Fruit fly (Drosophila melanogaster) whole organism, embryonic: ENCODE measurements around the gene CG33160.

Source experiments
- Atf-2 ChIP-seq: fragments of 200-800 bp; sonication (Bioruptor generic); optimal IDR thresholded peaks from 2 replicates; lab custom pipeline; 2016; ENCODE audit warnings: missing biosample characterization, missing genetic modification characterization
- BEAF-32 ChIP-seq: fragments of 200-800 bp; sonication (Bioruptor generic); optimal IDR thresholded peaks from 3 replicates; lab custom pipeline; 2017; ENCODE audit warnings: missing biosample characterization, missing genetic modification characterization, mild to moderate bottlenecking, moderate library complexity, missing genetic modification reagents
- Bgb ChIP-seq: fragments of 200-800 bp; sonication (Bioruptor generic); IDR thresholded peaks from 2 replicates; pipeline ENCODE4 v1.3.6; 2022; ENCODE audit warnings: missing biosample characterization, missing genetic modification characterization; ENCODE audit not compliant: partially characterized antibody
- CG10274 ChIP-seq: fragments of 200-800 bp; sonication (Bioruptor generic); optimal IDR thresholded peaks from 3 replicates; lab custom pipeline; 2017; ENCODE audit warnings: missing biosample characterization, mild to moderate bottlenecking, missing genetic modification characterization
- CG10565 ChIP-seq: fragments of 200-800 bp; sonication (Bioruptor generic); optimal IDR thresholded peaks from 3 replicates; lab custom pipeline; 2016; ENCODE audit warnings: missing biosample characterization, mild to moderate bottlenecking, missing genetic modification characterization
- CG12391 ChIP-seq: fragments of 200-800 bp; sonication (Bioruptor generic); optimal IDR thresholded peaks from 3 replicates; lab custom pipeline; 2018; ENCODE audit warnings: missing biosample characterization, mild to moderate bottlenecking, missing genetic modification characterization, moderate library complexity
- CG14441 ChIP-seq: fragments of 200-800 bp; sonication (Bioruptor generic); IDR thresholded peaks from 2 replicates; pipeline ENCODE4 v1.3.6; 2022; ENCODE audit warnings: missing biosample characterization, missing genetic modification characterization
- CG15073 ChIP-seq: fragments of 200-800 bp; sonication (Bioruptor generic); optimal IDR thresholded peaks from 2 replicates; lab custom pipeline; 2016; ENCODE audit warnings: missing biosample characterization, missing genetic modification characterization
- CG15269 ChIP-seq: fragments of 200-800 bp; sonication (Bioruptor generic); optimal IDR thresholded peaks from 2 replicates; lab custom pipeline; 2018; ENCODE audit warnings: missing biosample characterization, mild to moderate bottlenecking, missing genetic modification characterization, moderate library complexity
- CG15479 ChIP-seq: fragments of 200-800 bp; sonication (Bioruptor generic); optimal IDR thresholded peaks from 3 replicates; lab custom pipeline; 2019; ENCODE audit warnings: missing biosample characterization, mild to moderate bottlenecking, missing genetic modification characterization, moderate library complexity
- CG15696 ChIP-seq: fragments of 200-800 bp; sonication (Bioruptor generic); optimal IDR thresholded peaks from 2 replicates; lab custom pipeline; 2019; ENCODE audit warnings: missing biosample characterization, mild to moderate bottlenecking, missing genetic modification characterization, moderate library complexity
- CG1602 ChIP-seq: fragments of 200-800 bp; sonication (Bioruptor generic); optimal IDR thresholded peaks from 3 replicates; lab custom pipeline; 2016; ENCODE audit warnings: missing biosample characterization, missing genetic modification characterization
- CG16779 ChIP-seq: fragments of 200-800 bp; sonication (Bioruptor generic); IDR thresholded peaks from 2 replicates; pipeline ENCODE4 v1.3.6; 2022; ENCODE audit warnings: missing biosample characterization, missing genetic modification characterization
- CG17359 ChIP-seq: fragments of 200-800 bp; sonication (Bioruptor generic); optimal IDR thresholded peaks from 3 replicates; lab custom pipeline; 2018; ENCODE audit warnings: missing biosample characterization, mild to moderate bottlenecking, missing genetic modification characterization, moderate library complexity
- CG1792 ChIP-seq: fragments of 200-800 bp; sonication (Bioruptor generic); optimal IDR thresholded peaks from 2 replicates; lab custom pipeline; 2016; ENCODE audit warnings: missing biosample characterization, missing genetic modification characterization
- CG18011 ChIP-seq: fragments of 200-800 bp; sonication (Bioruptor generic); optimal IDR thresholded peaks from 2 replicates; lab custom pipeline; 2017; ENCODE audit warnings: missing biosample characterization, missing genetic modification characterization, mild to moderate bottlenecking, moderate library complexity, missing genotype
- CG1832 ChIP-seq: fragments of 200-800 bp; sonication (Bioruptor generic); optimal IDR thresholded peaks from 2 replicates; lab custom pipeline; 2017; ENCODE audit warnings: missing biosample characterization, mild to moderate bottlenecking, missing genetic modification characterization, inconsistent platforms
- CG31365 ChIP-seq: fragments of 200-800 bp; sonication (Bioruptor generic); optimal IDR thresholded peaks from 2 replicates; lab custom pipeline; 2018; ENCODE audit warnings: missing biosample characterization, mild to moderate bottlenecking, missing genetic modification characterization
- CG32532 ChIP-seq: fragments of 200-800 bp; sonication (Bioruptor generic); IDR thresholded peaks from 2 replicates; pipeline ENCODE4 v1.3.6; 2022; ENCODE audit warnings: missing biosample characterization, missing genetic modification characterization
- CG3847 ChIP-seq: fragments of 200-800 bp; sonication (Bioruptor generic); IDR thresholded peaks from 2 replicates; pipeline ENCODE4 v1.3.6; 2022; ENCODE audit warnings: missing biosample characterization, missing genetic modification characterization
- CG5953 ChIP-seq: fragments of 200-800 bp; sonication (Bioruptor generic); IDR thresholded peaks from 2 replicates; pipeline ENCODE4 v1.3.6; 2022; ENCODE audit warnings: missing biosample characterization, missing genetic modification characterization
- CG6813 ChIP-seq: fragments of 200-800 bp; sonication (Bioruptor generic); optimal IDR thresholded peaks from 2 replicates; lab custom pipeline; 2017; ENCODE audit warnings: missing biosample characterization, missing genetic modification characterization, mild to moderate bottlenecking, moderate library complexity, missing genetic modification reagents
- CG7271 ChIP-seq: fragments of 200-800 bp; sonication (Bioruptor generic); optimal IDR thresholded peaks from 2 replicates; lab custom pipeline; 2018; ENCODE audit warnings: missing biosample characterization, mild to moderate bottlenecking, missing genetic modification characterization, moderate library complexity
- CG7372 ChIP-seq: fragments of 200-800 bp; sonication (Bioruptor generic); IDR thresholded peaks from 2 replicates; pipeline ENCODE4 v1.3.6; 2022; ENCODE audit warnings: missing biosample characterization, missing genetic modification characterization
- CG9215 ChIP-seq: fragments of 200-800 bp; sonication (Bioruptor generic); IDR thresholded peaks from 2 replicates; pipeline ENCODE4 v1.3.6; 2022; ENCODE audit warnings: missing biosample characterization, missing genetic modification characterization
- E2f2 ChIP-seq: fragments of 200-800 bp; sonication (Bioruptor generic); IDR thresholded peaks from 2 replicates; pipeline ENCODE4 v1.3.6; 2022; ENCODE audit warnings: missing biosample characterization, missing genetic modification characterization
- H15 ChIP-seq: fragments of 200-800 bp; sonication (Bioruptor generic); IDR thresholded peaks from 3 replicates; pipeline ENCODE4 v1.3.6; 2022; ENCODE audit warnings: missing biosample characterization, missing genetic modification characterization
- NFAT ChIP-seq: fragments of 200-800 bp; sonication (Bioruptor generic); IDR thresholded peaks from 2 replicates; pipeline ENCODE4 v1.3.6; 2022; ENCODE audit warnings: missing biosample characterization, missing genetic modification characterization
- Scr ChIP-seq: fragments of 200-800 bp; sonication (Bioruptor generic); IDR thresholded peaks from 2 replicates; pipeline ENCODE4 v1.3.6; 2022; ENCODE audit warnings: missing biosample characterization, missing genetic modification characterization; ENCODE audit not compliant: partially characterized antibody
- Ssrp ChIP-seq: fragments of 200-800 bp; sonication (Bioruptor generic); optimal IDR thresholded peaks from 2 replicates; lab custom pipeline; 2018; ENCODE audit warnings: missing biosample characterization, mild to moderate bottlenecking, missing genetic modification characterization, moderate library complexity
- az2 ChIP-seq: fragments of 200-800 bp; sonication (Bioruptor generic); optimal IDR thresholded peaks from 3 replicates; lab custom pipeline; 2016; ENCODE audit warnings: missing biosample characterization, missing genetic modification characterization
- bab2 ChIP-seq: fragments of 200-800 bp; sonication (Bioruptor generic); optimal IDR thresholded peaks from 2 replicates; lab custom pipeline; 2016; ENCODE audit warnings: missing biosample characterization, missing genetic modification characterization
- bigmax ChIP-seq: fragments of 200-800 bp; sonication (Bioruptor generic); optimal IDR thresholded peaks from 2 replicates; lab custom pipeline; 2018; ENCODE audit warnings: missing biosample characterization, mild to moderate bottlenecking, missing genetic modification characterization
- cas ChIP-seq: fragments of 200-800 bp; sonication (Bioruptor generic); IDR thresholded peaks from 2 replicates; pipeline ENCODE4 v1.3.6; 2022; ENCODE audit warnings: missing biosample characterization, missing genetic modification characterization
- ci ChIP-seq: fragments of 200-800 bp; sonication (Bioruptor generic); IDR thresholded peaks from 3 replicates; pipeline ENCODE4 v1.3.6; 2022; ENCODE audit warnings: missing biosample characterization, missing genetic modification characterization
- crol ChIP-seq: fragments of 200-800 bp; sonication (Bioruptor generic); IDR thresholded peaks from 2 replicates; pipeline ENCODE4 v1.3.6; 2022; ENCODE audit warnings: missing biosample characterization, missing genetic modification characterization
- dan ChIP-seq: fragments of 200-800 bp; sonication (Bioruptor generic); IDR thresholded peaks from 2 replicates; pipeline ENCODE4 v1.3.6; 2022; ENCODE audit warnings: missing biosample characterization, missing genetic modification characterization
- eyg ChIP-seq: fragments of 200-800 bp; sonication (Bioruptor generic); optimal IDR thresholded peaks from 3 replicates; lab custom pipeline; 2016; ENCODE audit warnings: missing biosample characterization, missing genetic modification characterization
- gcm ChIP-seq: fragments of 200-800 bp; sonication (Bioruptor generic); optimal IDR thresholded peaks from 2 replicates; lab custom pipeline; 2019; ENCODE audit warnings: missing biosample characterization, mild to moderate bottlenecking, missing genetic modification characterization, moderate library complexity
- gcm2 ChIP-seq: fragments of 200-800 bp; sonication (Bioruptor generic); optimal IDR thresholded peaks from 2 replicates; lab custom pipeline; 2016; ENCODE audit warnings: missing biosample characterization, missing genetic modification characterization
- gfzf ChIP-seq: fragments of 200-800 bp; sonication (Bioruptor generic); optimal IDR thresholded peaks from 2 replicates; lab custom pipeline; 2016; ENCODE audit warnings: missing biosample characterization, mild to moderate bottlenecking, missing genetic modification characterization, moderate library complexity
- ham ChIP-seq: fragments of 200-800 bp; sonication (Bioruptor generic); IDR thresholded peaks from 2 replicates; pipeline ENCODE4 v1.3.6; 2022; ENCODE audit warnings: missing biosample characterization, missing genetic modification characterization
- peb ChIP-seq: fragments of 200-800 bp; sonication (Bioruptor generic); IDR thresholded peaks from 2 replicates; pipeline ENCODE4 v1.3.6; 2022; ENCODE audit warnings: missing biosample characterization, missing genetic modification characterization
- prd ChIP-seq, 3 experiments: fragments of >200 bp in 2 of 3; fragments of 200-800 bp in 1 of 3; sonication (Bioruptor generic) in 1 of 3; optimal IDR thresholded peaks in 2 of 3; IDR thresholded peaks in 1 of 3; 2 replicates in 2 of 3; 3 replicates in 1 of 3; pipeline versions ENCODE4 v1.3.6 to Lab custom; 2017 to 2022; ENCODE audit warnings: missing biosample characterization in 1 of 3, missing genetic modification characterization in 1 of 3
- pros ChIP-seq: fragments of 200-800 bp; sonication (Bioruptor generic); optimal IDR thresholded peaks from 3 replicates; lab custom pipeline; 2019; ENCODE audit warnings: missing biosample characterization, mild to moderate bottlenecking, missing genetic modification characterization, moderate library complexity
- trem ChIP-seq: fragments of 200-800 bp; optimal IDR thresholded peaks from 3 replicates; lab custom pipeline; 2019; ENCODE audit warnings: missing biosample characterization, mild to moderate bottlenecking, missing genetic modification characterization, moderate library complexity
- trh ChIP-seq: fragments of 200-800 bp; sonication (Bioruptor generic); optimal IDR thresholded peaks from 2 replicates; lab custom pipeline; 2016; ENCODE audit warnings: missing biosample characterization, missing genetic modification characterization
- unc-4 ChIP-seq: fragments of 200-800 bp; sonication (Bioruptor generic); IDR thresholded peaks from 2 replicates; pipeline ENCODE4 v1.3.6; 2022; ENCODE audit warnings: missing biosample characterization, missing genetic modification characterization; ENCODE audit not compliant: partially characterized antibody

Gene CG33160

DNA sequence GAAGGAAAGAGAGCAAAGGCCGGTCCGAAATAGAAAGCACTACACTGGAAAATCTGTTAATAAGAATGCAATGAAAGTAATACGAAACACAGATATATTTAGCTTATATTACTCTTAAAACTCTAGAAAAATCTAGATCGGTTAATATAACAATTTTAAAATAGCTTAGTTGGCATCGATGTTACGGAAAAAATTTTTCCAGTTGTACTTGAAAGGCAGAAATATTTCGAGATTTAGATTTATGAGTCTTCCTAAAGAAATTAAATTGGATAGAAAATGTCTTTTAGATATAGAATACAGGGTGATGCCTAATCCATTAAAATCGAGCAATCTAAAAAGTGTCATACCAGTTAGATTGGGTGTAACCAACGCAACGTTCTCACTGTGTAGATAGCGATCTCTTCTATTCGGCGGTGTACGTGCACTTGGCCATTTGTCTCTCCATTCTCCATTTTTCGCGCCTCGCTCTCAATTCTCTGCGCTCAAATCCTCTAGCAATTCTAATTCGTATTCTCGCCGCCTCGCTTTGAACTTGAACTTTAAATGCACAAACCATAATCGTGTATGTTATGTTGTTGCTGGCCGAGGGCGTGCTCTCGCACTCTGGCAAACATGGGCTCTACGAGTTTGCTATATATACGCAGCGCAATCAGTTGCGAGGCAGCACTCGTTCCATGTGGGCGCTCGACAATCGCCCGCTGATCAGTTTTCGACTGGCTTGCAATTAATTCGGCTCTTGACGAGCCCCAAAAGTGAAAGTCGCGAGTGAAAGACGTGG is 44.0 kb upstream of the CG33160 start (continued):
- TF ChIP-seq gcm (GFP tag; lab: Kevin White, UChicago) (peak; percentile 90), CG7372 (GFP tag; lab: Robert Waterston, UW) (peak; percentile 82), CG31365 (tag; lab: Kevin White, UChicago) (peak; percentile 17), CG15479 (GFP tag; lab: Kevin White, UChicago) (peak; percentile 12), ham (GFP tag; lab: Robert Waterston, UW) (peak; percentile 48; the same call in 1 of the 2 replicates), CG9215 (GFP tag; lab: Robert Waterston, UW) (peak; percentile 87), gfzf (no peak), CG3847 (GFP tag; lab: Robert Waterston, UW) (peak; percentile 89), CG17359 (tag; lab: Kevin White, UChicago) (peak; percentile 85), CG10274 (GFP tag; lab: Kevin White, UChicago) (peak; percentile 84), gcm2 (GFP tag; lab: Kevin White, UChicago) (peak; percentile 90), pros (peak; percentile 62), CG1832 (GFP tag; lab: Kevin White, UChicago) (no peak), ci (GFP tag; lab: Robert Waterston, UW) (peak; percentile 79; the same call in 2 of the 3 replicates), bab2 (GFP tag; lab: Kevin White, UChicago) (peak; percentile 93), trem (tag; lab: Kevin White, UChicago) (peak; percentile 89), cas (GFP tag; lab: Robert Waterston, UW) (0 out of 2 replicates have a peak, but pooled peaks have one; percentile 29), CG1602 (GFP tag; lab: Kevin White, UChicago) (peak; percentile 97), Scr (GFP tag; lab: Robert Waterston, UW) (no peak), Bgb (GFP tag; lab: Robert Waterston, UW) (peak; percentile 45; the same call in 1 of the 2 replicates), BEAF-32 (GFP tag; lab: Kevin White, UChicago) (peak; percentile 15), CG1792 (GFP tag; lab: Kevin White, UChicago) (peak; percentile 91), crol (GFP tag; lab: Robert Waterston, UW) (no peak), bigmax (GFP tag; lab: Kevin White, UChicago) (no peak), CG32532 (peak; percentile 82), Atf-2 (GFP tag; lab: Kevin White, UChicago) (peak; percentile 97), dan (GFP tag; lab: Robert Waterston, UW) (peak; percentile 27; the same call in 1 of the 2 replicates), CG15269 (tag; lab: Kevin White, UChicago) (peak; percentile 94), CG5953 (peak; percentile 16; the same call in 1 of the 2 replicates), az2 (GFP tag; lab: Kevin White, UChicago) (peak; percentile 97), eyg (peak; percentile 76), CG7271 (peak; percentile 42), CG15073 (GFP tag; lab: Kevin White, UChicago) (peak; percentile 76), Ssrp (peak; percentile 96), NFAT (GFP tag; lab: Robert Waterston, UW) (peak; percentile 83), H15 (GFP tag; lab: Robert Waterston, UW) (peak; percentile 88), CG14441 (GFP tag; lab: Robert Waterston, UW) (peak; percentile 84), CG15696 (tag; lab: Kevin White, UChicago) (peak; percentile 80), CG18011 (GFP tag; lab: Kevin White, UChicago) (peak; percentile 85), CG6813 (GFP tag; lab: Kevin White, UChicago) (peak; percentile 84), unc-4 (0 out of 2 replicates have a peak, but pooled peaks have one; percentile 15), trh (peak; percentile 87), CG16779 (peak; percentile 44; the same call in 1 of the 2 replicates), peb (peak; percentile 59), E2f2 (GFP tag; lab: Robert Waterston, UW) (peak; percentile 54; the same call in 1 of the 2 replicates), CG10565 (GFP tag; lab: Kevin White, UChicago) (peak; percentile 80), prd (optimal IDR thresholded peaks at IDR 0.05; lab: Kevin White, UChicago) (no peak), prd (GFP tag; IDR thresholded peaks at IDR 0.05; lab: Robert Waterston, UW) (peak; percentile 93), CG12391 (tag; lab: Kevin White, UChicago) (peak; percentile 96)
